Fruit fly (Drosophila melanogaster) whole organism, embryonic: ENCODE results near the gene Tim9b.

Experiments used
- CG12236 ChIP-seq: fragments of 200-800 bp; sonication (Bioruptor generic); optimal IDR thresholded peaks from 2 replicates; lab custom pipeline; 2016; ENCODE audit warnings: missing biosample characterization, missing genetic modification characterization
- CG13296 ChIP-seq: fragments of 200-800 bp; sonication (Bioruptor generic); optimal IDR thresholded peaks from 3 replicates; lab custom pipeline; 2018; ENCODE audit warnings: missing biosample characterization, mild to moderate bottlenecking, missing genetic modification characterization
- CG18764 ChIP-seq: fragments of 200-800 bp; sonication (Bioruptor generic); optimal IDR thresholded peaks from 3 replicates; lab custom pipeline; 2016; ENCODE audit warnings: missing biosample characterization, missing genetic modification characterization
- CG31441 ChIP-seq: fragments of 200-800 bp; sonication (Bioruptor generic); IDR thresholded peaks from 2 replicates; pipeline ENCODE4 v1.3.6; 2022; ENCODE audit warnings: missing biosample characterization, missing genetic modification characterization
- MESR4 ChIP-seq: fragments of 200-800 bp; sonication (Bioruptor generic); optimal IDR thresholded peaks from 2 replicates; lab custom pipeline; 2018; ENCODE audit warnings: missing biosample characterization, mild to moderate bottlenecking, missing genetic modification characterization, moderate library complexity
- chif ChIP-seq, 2 experiments: fragments of 200-800 bp; sonication (Bioruptor generic); optimal IDR thresholded peaks; 3 replicates each; lab custom pipeline; 2016; ENCODE audit warnings: missing biosample characterization in 2 of 2, missing genetic modification characterization in 2 of 2
- fru ChIP-seq: fragments of >200 bp; optimal IDR thresholded peaks from 2 replicates; lab custom pipeline; 2017
- ftz-f1 ChIP-seq: fragments of 200-800 bp; sonication (Bioruptor generic); optimal IDR thresholded peaks from 2 replicates; lab custom pipeline; 2016; ENCODE audit warnings: missing biosample characterization, missing genetic modification characterization
- ham ChIP-seq: fragments of 200-800 bp; sonication (Bioruptor generic); IDR thresholded peaks from 2 replicates; pipeline ENCODE4 v1.3.6; 2022; ENCODE audit warnings: missing biosample characterization, missing genetic modification characterization
- hkb ChIP-seq, 2 experiments: fragments of 200-800 bp in 1 of 2; fragments of >200 bp in 1 of 2; sonication (Bioruptor generic) in 1 of 2; IDR thresholded peaks in 1 of 2; optimal IDR thresholded peaks in 1 of 2; 2 replicates each; pipeline versions ENCODE4 v1.3.6 to Lab custom; 2017 to 2022; ENCODE audit warnings: missing biosample characterization in 1 of 2, missing genetic modification characterization in 1 of 2
- sim ChIP-seq: fragments of 200-800 bp; sonication (Bioruptor generic); IDR thresholded peaks from 2 replicates; pipeline ENCODE4 v1.3.6; 2022; ENCODE audit warnings: missing biosample characterization, missing genetic modification characterization
- tap ChIP-seq: fragments of 200-800 bp; optimal IDR thresholded peaks from 3 replicates; lab custom pipeline; 2019; ENCODE audit warnings: missing biosample characterization, mild to moderate bottlenecking, missing genetic modification characterization, moderate library complexity
- tio ChIP-seq: fragments of 200-800 bp; sonication (Bioruptor generic); optimal IDR thresholded peaks from 2 replicates; lab custom pipeline; 2017; ENCODE audit warnings: missing biosample characterization, missing genetic modification characterization, inconsistent platforms

dm6 chrX:19663859-19664728 lies 45.8 kb upstream of the Tim9b start, which contains the start of the genes CG14223 and Ssu72:
- TF ChIP-seq CG12236 (GFP tag; lab: Kevin White, UChicago) (no peak), hkb (optimal IDR thresholded peaks at IDR 0.05; lab: Kevin White, UChicago) (no peak), hkb (GFP tag; IDR thresholded peaks at IDR 0.05; lab: Robert Waterston, UW) (no peak), MESR4 (GFP tag; lab: Kevin White, UChicago) (peak; percentile 74), ftz-f1 (no peak), CG13296 (GFP tag; lab: Kevin White, UChicago) (no peak), tio (GFP tag; lab: Kevin White, UChicago) (no peak), fru (lab: Kevin White, UChicago) (no peak), CG18764 (no peak), CG31441 (GFP tag; lab: Robert Waterston, UW) (no peak), chif (GFP tag; optimal IDR thresholded peaks at IDR 0.05; lab: Kevin White, UChicago) (no peak), sim (GFP tag; lab: Robert Waterston, UW) (no peak), ham (no peak), tap (tag; lab: Kevin White, UChicago) (no peak)
